Worm (Caenorhabditis elegans): ENCODE results near the gene ndc-80.

ndc-80 gene

ce11 chrIV:10075034-10075510, 10.9 kb upstream of the ndc-80 start, which contains the start of the genes ttbk-4 and W01B6.4:
ttbk-4 (minus strand) TSS chrIV:10075134.
W01B6.4 (plus strand) TSS chrIV:10075460.
- TF ChIP-seq nhr-41 (GFP tag; IDR thresholded peaks at IDR 0.05) (no peak), unc-62 (GFP tag; optimal IDR thresholded peaks at IDR 0.05 in 1 of 2) (peak in 1 of 2 experiments; percentile 2), unc-62 (tag; optimal IDR thresholded peaks at IDR 0.05) (no peak), mes-2 (tag; optimal IDR thresholded peaks at IDR 0.05; ENCODE audit: poor library complexity, severe bottlenecking) (no peak)

ce11 chrIV:10075899-10076298, 10.0 kb upstream of the ndc-80 start, which contains the start of gene W01B6.5:
W01B6.5 (plus strand) TSS chrIV:10076199.
- TF ChIP-seq tra-1 (GFP tag; IDR thresholded peaks at IDR 0.05) (no peak), ceh-62 (tag; optimal IDR thresholded peaks at IDR 0.05) (no peak), sdz-12 (GFP tag; optimal IDR thresholded peaks at IDR 0.05) (no peak), nhr-42 (GFP tag; IDR thresholded peaks at IDR 0.05) (no peak), ama-1 (optimal IDR thresholded peaks at IDR 0.05) (no peak), ztf-11 (tag; optimal IDR thresholded peaks at IDR 0.05) (no peak), nhr-10 (tag; optimal IDR thresholded peaks at IDR 0.05) (no peak), T26A8.4 (GFP tag; IDR thresholded peaks at IDR 0.05) (no peak), hlh-11 (tag; optimal IDR thresholded peaks at IDR 0.05) (no peak), aha-1 (tag) (no peak), nhr-77 (tag; optimal IDR thresholded peaks at IDR 0.05) (no peak), madf-9 (GFP tag; conservative IDR thresholded peaks at IDR 0.05) (no peak), nhr-111 (GFP tag; optimal IDR thresholded peaks at IDR 0.05) (no peak), php-3 (GFP tag; IDR thresholded peaks at IDR 0.05) (no peak), Y48G9A.11 (GFP tag; IDR thresholded peaks at IDR 0.05) (no peak)

- TF ChIP-seq nhr-41 (GFP tag; IDR thresholded peaks at IDR 0.05) (no peak), php-3 (GFP tag; IDR thresholded peaks at IDR 0.05) (no peak), unc-39 (tag; optimal IDR thresholded peaks at IDR 0.05) (no peak), vab-7 (GFP tag; IDR thresholded peaks at IDR 0.05) (no peak), unc-62 (GFP tag; optimal IDR thresholded peaks at IDR 0.05 in 1 of 2) (peak in 1 of 2 experiments; percentile 92), unc-62 (tag; optimal IDR thresholded peaks at IDR 0.05) (no peak), jun-1 (tag; optimal IDR thresholded peaks at IDR 0.05) (no peak), ces-1 (GFP tag; optimal IDR thresholded peaks at IDR 0.05) (no peak), madf-5 (GFP tag; IDR thresholded peaks at IDR 0.05) (no peak)
These were observed 7.9 kb upstream of the ndc-80 start for ce11 chrIV:10078003-10078402.

ce11 chrIV:10080816-10081215, 5.1 kb upstream of the ndc-80 start, which contains the start of gene W01B6.6:
W01B6.6 (plus strand) TSS chrIV:10081116.
- TF ChIP-seq zag-1 (tag; optimal IDR thresholded peaks at IDR 0.05), result no peak
- TF ChIP-seq tag-97 (GFP tag; IDR thresholded peaks at IDR 0.05), result no peak
- no peak for TF ChIP-seq ztf-11 (tag; optimal IDR thresholded peaks at IDR 0.05)
- no peak for TF ChIP-seq lin-39 (tag; optimal IDR thresholded peaks at IDR 0.05)
- TF ChIP-seq zip-11 (GFP tag; IDR thresholded peaks at IDR 0.05), result no peak
- TF ChIP-seq ama-1 (optimal IDR thresholded peaks at IDR 0.05), result no peak
- TF ChIP-seq spr-1 (tag; optimal IDR thresholded peaks at IDR 0.05), result no peak
- TF ChIP-seq mxl-3 (GFP tag; optimal IDR thresholded peaks at IDR 0.05), result no peak
- no peak for TF ChIP-seq nhr-41 (GFP tag; IDR thresholded peaks at IDR 0.05)
- no peak for TF ChIP-seq madf-9 (GFP tag; conservative IDR thresholded peaks at IDR 0.05)
- TF ChIP-seq ceh-32 (tag; optimal IDR thresholded peaks at IDR 0.05; ENCODE audit: poor library complexity), result no peak
- TF ChIP-seq zfp-3 (GFP tag; conservative IDR thresholded peaks at IDR 0.05), result no peak
- no peak for TF ChIP-seq F49E8.2 (tag; optimal IDR thresholded peaks at IDR 0.05; ENCODE audit: borderline replicate concordance)
- no peak for TF ChIP-seq ceh-20 (GFP tag; IDR thresholded peaks at IDR 0.05)
- TF ChIP-seq nhr-25 (tag; optimal IDR thresholded peaks at IDR 0.05; ENCODE audit: borderline replicate concordance, insufficient read depth), result no peak
- TF ChIP-seq ZK546.5 (tag; optimal IDR thresholded peaks at IDR 0.05), result no peak
- no peak for TF ChIP-seq ztf-7 (tag; optimal IDR thresholded peaks at IDR 0.05)
- no peak for TF ChIP-seq dmd-6 (GFP tag; IDR thresholded peaks at IDR 0.05)
